Worm (Caenorhabditis elegans) whole organism, L2 larva: Measurements from ENCODE around the gene srh-282.

ENCODE experiments used
- C34F6.9 ChIP-seq: fragments of 150-350 bp; optimal IDR thresholded peaks from 2 replicates; lab custom pipeline; 2014; ENCODE audit warnings: missing biosample characterization, missing genetic modification characterization
- F13H6.1 ChIP-seq: sonication (generic microtip); optimal IDR thresholded peaks from 2 replicates; lab custom pipeline; 2016; ENCODE audit warnings: missing genetic modification characterization, missing compliant biosample characterization
- R02D3.7 ChIP-seq: fragments of 150-350 bp; optimal IDR thresholded peaks from 2 replicates; lab custom pipeline; 2014; ENCODE audit warnings: missing biosample characterization, missing genetic modification characterization
- Y55F3AM.14 ChIP-seq: fragments of 200-800 bp; sonication (Bioruptor generic); optimal IDR thresholded peaks from 2 replicates; lab custom pipeline; 2018; ENCODE audit warnings: mild to moderate bottlenecking, missing genetic modification characterization, missing compliant biosample characterization
- ZK546.5 ChIP-seq: sonication (generic microtip); optimal IDR thresholded peaks from 2 replicates; lab custom pipeline; 2017; ENCODE audit warnings: missing biosample characterization, missing genetic modification characterization
- alr-1 ChIP-seq: fragments of 150-350 bp; optimal IDR thresholded peaks from 2 replicates; lab custom pipeline; 2014; ENCODE audit warnings: missing biosample characterization, missing genetic modification characterization
- ama-1 ChIP-seq: fragments of 150-350 bp; optimal IDR thresholded peaks from 2 replicates; lab custom pipeline; 2018; ENCODE audit warnings: inconsistent platforms
- blmp-1 ChIP-seq: sonication (generic microtip); optimal IDR thresholded peaks from 2 replicates; lab custom pipeline; 2017; ENCODE audit warnings: missing genetic modification characterization, mild to moderate bottlenecking, missing compliant biosample characterization, antibody characterized with exemption, moderate library complexity; ENCODE audit not compliant: insufficient read depth
- ceh-16 ChIP-seq: fragments of 150-350 bp; optimal IDR thresholded peaks from 2 replicates; lab custom pipeline; 2014; ENCODE audit warnings: missing biosample characterization, missing genetic modification characterization
- ceh-82 ChIP-seq: fragments of 150-350 bp; optimal IDR thresholded peaks from 2 replicates; lab custom pipeline; 2014; ENCODE audit warnings: missing biosample characterization, missing genetic modification characterization
- crh-2 ChIP-seq: sonication (generic microtip); optimal IDR thresholded peaks from 2 replicates; lab custom pipeline; 2017; ENCODE audit warnings: missing biosample characterization, missing genetic modification characterization
- dmd-4 ChIP-seq: sonication (generic microtip); optimal IDR thresholded peaks from 2 replicates; lab custom pipeline; 2017; ENCODE audit warnings: missing biosample characterization, missing genetic modification characterization
- egl-27 ChIP-seq: sonication (generic microtip); optimal IDR thresholded peaks from 3 replicates; lab custom pipeline; 2017; ENCODE audit warnings: missing biosample characterization, missing genetic modification reagents, missing genetic modification characterization
- elt-1 ChIP-seq: fragments of 150-350 bp; optimal IDR thresholded peaks from 2 replicates; lab custom pipeline; 2014; ENCODE audit warnings: missing biosample characterization, missing genetic modification characterization
- elt-3 ChIP-seq: sonication (generic microtip); optimal IDR thresholded peaks from 2 replicates; lab custom pipeline; 2017; ENCODE audit warnings: missing biosample characterization, missing genetic modification characterization
- fos-1 ChIP-seq: fragments of 150-350 bp; optimal IDR thresholded peaks from 2 replicates; lab custom pipeline; 2014; ENCODE audit warnings: missing biosample characterization, missing genetic modification characterization
- gmeb-1 ChIP-seq: fragments of 150-350 bp; optimal IDR thresholded peaks from 2 replicates; lab custom pipeline; 2014; ENCODE audit warnings: missing biosample characterization, missing genetic modification characterization
- lin-11 ChIP-seq: fragments of 150-350 bp; sonication (generic microtip); optimal IDR thresholded peaks from 2 replicates; lab custom pipeline; 2014; ENCODE audit warnings: missing biosample characterization, missing genetic modification characterization, inconsistent platforms, mixed read lengths
- lin-13 ChIP-seq: fragments of 150-350 bp; optimal IDR thresholded peaks from 2 replicates; lab custom pipeline; 2014; ENCODE audit warnings: missing biosample characterization, missing genetic modification reagents, missing genetic modification characterization
- lin-39 ChIP-seq: fragments of 150-350 bp; optimal IDR thresholded peaks from 2 replicates; lab custom pipeline; 2014; ENCODE audit warnings: missing biosample characterization, missing genetic modification reagents, missing genetic modification characterization
- lsy-2 ChIP-seq, 2 experiments: fragments of 150-350 bp in 1 of 2; sonication (generic microtip) in 1 of 2; optimal IDR thresholded peaks; 2 replicates each; lab custom pipeline; 2014 to 2017; ENCODE audit warnings: missing biosample characterization in 2 of 2, missing genetic modification characterization in 2 of 2
- mab-5 ChIP-seq: fragments of 150-350 bp; optimal IDR thresholded peaks from 2 replicates; lab custom pipeline; 2014; ENCODE audit warnings: missing biosample characterization, missing genetic modification characterization
- mbf-1 ChIP-seq: sonication (generic microtip); optimal IDR thresholded peaks from 2 replicates; lab custom pipeline; 2017; ENCODE audit warnings: missing biosample characterization, missing genetic modification characterization
- mdl-1 ChIP-seq, 2 experiments: fragments of 150-350 bp in 1 of 2; sonication (generic microtip) in 1 of 2; optimal IDR thresholded peaks; 2 replicates each; lab custom pipeline; 2017; ENCODE audit warnings: missing biosample characterization in 2 of 2, missing genetic modification characterization in 2 of 2
- nhr-10 ChIP-seq: sonication (generic microtip); optimal IDR thresholded peaks from 2 replicates; lab custom pipeline; 2017; ENCODE audit warnings: missing biosample characterization, missing genetic modification characterization
- nhr-11 ChIP-seq: fragments of 150-350 bp; optimal IDR thresholded peaks from 2 replicates; lab custom pipeline; 2014; ENCODE audit warnings: missing biosample characterization, missing genetic modification characterization
- nhr-12 ChIP-seq: fragments of 150-350 bp; optimal IDR thresholded peaks from 2 replicates; lab custom pipeline; 2014; ENCODE audit warnings: missing biosample characterization, missing genetic modification characterization
- nhr-129 ChIP-seq: fragments of 150-350 bp; optimal IDR thresholded peaks from 2 replicates; lab custom pipeline; 2014; ENCODE audit warnings: missing biosample characterization, missing genetic modification characterization
- nhr-21 ChIP-seq: fragments of 150-350 bp; optimal IDR thresholded peaks from 2 replicates; lab custom pipeline; 2014; ENCODE audit warnings: missing biosample characterization, missing genetic modification characterization
- nhr-23 ChIP-seq: fragments of 150-350 bp; optimal IDR thresholded peaks from 2 replicates; lab custom pipeline; 2014; ENCODE audit warnings: missing biosample characterization, missing genetic modification reagents, missing genetic modification characterization
- nhr-237 ChIP-seq: fragments of 150-350 bp; optimal IDR thresholded peaks from 2 replicates; lab custom pipeline; 2014; ENCODE audit warnings: missing biosample characterization, missing genetic modification characterization
- nhr-25 ChIP-seq: fragments of 150-350 bp; sonication (generic microtip); optimal IDR thresholded peaks from 3 replicates; lab custom pipeline; 2014; ENCODE audit warnings: missing biosample characterization, missing genetic modification characterization
- nhr-6 ChIP-seq: fragments of 150-350 bp; optimal IDR thresholded peaks from 2 replicates; lab custom pipeline; 2014; ENCODE audit warnings: missing biosample characterization, missing genetic modification characterization
- nhr-77 ChIP-seq: fragments of 150-350 bp; optimal IDR thresholded peaks from 2 replicates; lab custom pipeline; 2014; ENCODE audit warnings: missing biosample characterization, missing genetic modification characterization
- peb-1 ChIP-seq: fragments of 150-350 bp; optimal IDR thresholded peaks from 2 replicates; lab custom pipeline; 2014; ENCODE audit warnings: missing biosample characterization, missing genetic modification characterization
- skn-1 ChIP-seq: sonication (generic microtip); optimal IDR thresholded peaks from 2 replicates; lab custom pipeline; 2017; ENCODE audit warnings: missing biosample characterization, missing genetic modification characterization
- sma-3 ChIP-seq: sonication (generic microtip); optimal IDR thresholded peaks from 2 replicates; lab custom pipeline; 2016; ENCODE audit warnings: missing genetic modification reagents, missing genetic modification characterization, missing compliant biosample characterization
- sma-9 ChIP-seq, 2 experiments: fragments of 150-350 bp in 1 of 2; sonication (generic microtip) in 1 of 2; optimal IDR thresholded peaks; 2 replicates each; lab custom pipeline; 2014 to 2016; ENCODE audit warnings: missing genetic modification characterization in 2 of 2, mild to moderate bottlenecking in 1 of 2, missing biosample characterization in 1 of 2, missing compliant biosample characterization in 1 of 2, missing genetic modification reagents in 1 of 2, moderate library complexity in 1 of 2
- snpc-4 ChIP-seq: fragments of 150-350 bp; optimal IDR thresholded peaks from 2 replicates; lab custom pipeline; 2014; ENCODE audit warnings: missing biosample characterization, missing genetic modification characterization
- unc-55 ChIP-seq: fragments of 150-350 bp; sonication (generic microtip); optimal IDR thresholded peaks from 3 replicates; lab custom pipeline; 2014; ENCODE audit warnings: missing biosample characterization, missing genetic modification reagents, missing genetic modification characterization
- unc-62 ChIP-seq: fragments of 150-350 bp; optimal IDR thresholded peaks from 2 replicates; lab custom pipeline; 2014; ENCODE audit warnings: missing biosample characterization, missing genetic modification reagents, missing genetic modification characterization
- zag-1 ChIP-seq: fragments of 150-350 bp; optimal IDR thresholded peaks from 2 replicates; lab custom pipeline; 2014; ENCODE audit warnings: missing biosample characterization, missing genetic modification characterization
- ztf-1 ChIP-seq: fragments of 200-800 bp; sonication (Bioruptor generic); conservative IDR thresholded peaks from 2 replicates; pipeline ENCODE4 v1.3.6; 2022; ENCODE audit warnings: missing genetic modification characterization, missing compliant biosample characterization
- ztf-11 ChIP-seq: sonication (generic microtip); optimal IDR thresholded peaks from 2 replicates; lab custom pipeline; 2017; ENCODE audit warnings: missing biosample characterization, missing genetic modification characterization

Gene srh-282

ce11 chrIV:264182-264709 is 9.0 kb downstream of the srh-282 start, which contains the start of gene pat-6:
TSS of gene pat-6 (minus strand) at chrIV:264232.
- TF ChIP-seq peb-1 (tag; lab: Kevin White, UChicago): no peak
- TF ChIP-seq dmd-4 (tag; lab: Kevin White, UChicago): no peak
- peak; percentile 17 for TF ChIP-seq lin-13
- TF ChIP-seq nhr-6 (tag; lab: Kevin White, UChicago): peak; percentile 8
- no peak for TF ChIP-seq egl-27 (tag; lab: Kevin White, UChicago)
- TF ChIP-seq elt-1 (tag; lab: Kevin White, UChicago): no peak
- no peak for TF ChIP-seq elt-3
- no peak for TF ChIP-seq skn-1 (tag; lab: Kevin White, UChicago)
- peak in 1 of 2 experiments; percentile 55 for TF ChIP-seq lsy-2 (tag; optimal IDR thresholded peaks at IDR 0.05; lab: Kevin White, UChicago)
- TF ChIP-seq mdl-1 (tag; optimal IDR thresholded peaks at IDR 0.05; lab: Kevin White, UChicago): no peak
- peak; percentile 56 for TF ChIP-seq unc-55 (GFP tag; lab: Kevin White, UChicago)
- no peak for TF ChIP-seq mbf-1 (tag; lab: Kevin White, UChicago)
- no peak for TF ChIP-seq lin-39 (tag; lab: Kevin White, UChicago)
- TF ChIP-seq blmp-1 (tag; lab: Kevin White, UChicago): no peak
- TF ChIP-seq ceh-82 (tag; lab: Kevin White, UChicago): no peak
- TF ChIP-seq nhr-11 (tag; lab: Kevin White, UChicago): no peak
- peak; percentile 64 for TF ChIP-seq C34F6.9 (tag; lab: Kevin White, UChicago)

- no peak for TF ChIP-seq gmeb-1 (tag; lab: Kevin White, UChicago)
- no peak for TF ChIP-seq zag-1 (tag; lab: Kevin White, UChicago)
- TF ChIP-seq peb-1 (tag; lab: Kevin White, UChicago): no peak
- TF ChIP-seq elt-3: no peak
- TF ChIP-seq fos-1: no peak
- TF ChIP-seq nhr-6 (tag; lab: Kevin White, UChicago): no peak
- TF ChIP-seq Y55F3AM.14: no peak
- TF ChIP-seq nhr-77 (tag; lab: Kevin White, UChicago): no peak
- no peak for TF ChIP-seq ztf-11 (tag; lab: Kevin White, UChicago)
- no peak for TF ChIP-seq ceh-16 (tag; lab: Kevin White, UChicago)
- no peak for TF ChIP-seq nhr-11 (tag; lab: Kevin White, UChicago)
- no peak for TF ChIP-seq skn-1 (tag; lab: Kevin White, UChicago)
- TF ChIP-seq ama-1 (lab: Kevin White, UChicago): no peak
- no peak for TF ChIP-seq dmd-4 (tag; lab: Kevin White, UChicago)
- no peak for TF ChIP-seq sma-9 (GFP tag; optimal IDR thresholded peaks at IDR 0.05; lab: Kevin White, UChicago)
- no peak for TF ChIP-seq sma-9 (tag; optimal IDR thresholded peaks at IDR 0.05; lab: Kevin White, UChicago)
- TF ChIP-seq nhr-21: no peak
- no peak for TF ChIP-seq F13H6.1 (tag; lab: Kevin White, UChicago)
- no peak for TF ChIP-seq nhr-25 (tag; lab: Kevin White, UChicago)
- TF ChIP-seq nhr-237: no peak
- TF ChIP-seq, all 48 proteins: peak for 0
Observed at ce11 chrIV:262460-262859, 10.7 kb downstream of the srh-282 start.

DNA sequence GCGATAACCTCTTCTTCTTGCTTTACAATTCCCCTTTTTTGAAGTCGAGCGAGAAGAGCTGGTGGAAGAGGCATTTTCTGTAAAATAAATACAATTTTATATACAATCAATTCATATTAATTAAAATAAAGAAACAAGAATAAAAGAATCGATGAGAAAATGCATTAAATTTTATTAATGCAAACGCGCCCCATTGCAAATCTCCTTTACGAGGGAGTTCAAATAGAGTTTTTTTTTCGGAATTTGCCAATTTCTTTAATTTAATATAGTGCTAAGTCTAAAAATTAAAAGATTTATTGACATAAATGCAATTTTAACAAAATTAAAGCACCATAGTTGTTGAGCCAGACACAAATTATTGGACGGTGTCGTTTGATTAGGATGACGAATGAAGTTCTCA is 11.6 kb downstream of the srh-282 start, which contains the start of gene pqbp-1.1:
Gene pqbp-1.1 (minus strand): TSS at position 77 of the 400 bp plus-strand sequence.
- TF ChIP-seq gmeb-1 (tag; lab: Kevin White, UChicago) (peak; percentile 95), nhr-77 (tag; lab: Kevin White, UChicago) (no peak), elt-3 (no peak), nhr-10 (tag; lab: Kevin White, UChicago) (no peak), ZK546.5 (tag; lab: Kevin White, UChicago) (no peak), ztf-11 (tag; lab: Kevin White, UChicago) (no peak), crh-2 (tag; lab: Kevin White, UChicago) (peak; percentile 66), lin-39 (tag; lab: Kevin White, UChicago) (no peak), sma-3 (GFP tag; lab: Kevin White, UChicago) (peak; percentile 57), alr-1 (tag; lab: Kevin White, UChicago) (no peak), skn-1 (tag; lab: Kevin White, UChicago) (no peak), nhr-25 (tag; lab: Kevin White, UChicago) (peak; percentile 69), C34F6.9 (tag; lab: Kevin White, UChicago) (peak; percentile 79), egl-27 (tag; lab: Kevin White, UChicago) (no peak), lsy-2 (tag; optimal IDR thresholded peaks at IDR 0.05; lab: Kevin White, UChicago) (peak; percentile 31 to 77), peb-1 (tag; lab: Kevin White, UChicago) (no peak), nhr-23 (tag; lab: Kevin White, UChicago) (no peak), ceh-16 (tag; lab: Kevin White, UChicago) (no peak), R02D3.7 (tag; lab: Kevin White, UChicago) (no peak), nhr-129 (peak; percentile 11), unc-62 (GFP tag; lab: Kevin White, UChicago) (no peak), fos-1 (peak; percentile 9), lin-11 (no peak), nhr-21 (peak; percentile 67), ztf-1 (GFP tag; lab: Robert Waterston, UW) (no peak), nhr-11 (tag; lab: Kevin White, UChicago) (no peak), mdl-1 (tag; optimal IDR thresholded peaks at IDR 0.05; lab: Kevin White, UChicago) (no peak), lin-13 (peak; percentile 66), unc-55 (GFP tag; lab: Kevin White, UChicago) (peak; percentile 93), snpc-4 (no peak), mab-5 (peak; percentile 37), blmp-1 (tag; lab: Kevin White, UChicago) (peak; percentile 49), mbf-1 (tag; lab: Kevin White, UChicago) (no peak), sma-9 (GFP tag; optimal IDR thresholded peaks at IDR 0.05; lab: Kevin White, UChicago) (peak; percentile 37), sma-9 (tag; optimal IDR thresholded peaks at IDR 0.05; lab: Kevin White, UChicago) (no peak), Y55F3AM.14 (no peak), nhr-12 (tag; lab: Kevin White, UChicago) (no peak), nhr-6 (tag; lab: Kevin White, UChicago) (no peak), dmd-4 (tag; lab: Kevin White, UChicago) (no peak), ama-1 (lab: Kevin White, UChicago) (no peak)
